Worm (Caenorhabditis elegans) whole organism, young adult: Measurements from ENCODE around the gene rbm-7.

Source experiments
- C17E4.6 ChIP-seq: fragments of 200-800 bp; sonication (Bioruptor generic); IDR thresholded peaks from 2 replicates; pipeline ENCODE4 v1.3.6; 2022; ENCODE audit warnings: missing genetic modification reagents, missing genetic modification characterization, missing compliant biosample characterization
- D2030.7 ChIP-seq: fragments of 200-800 bp; sonication (Bioruptor generic); IDR thresholded peaks from 2 replicates; pipeline ENCODE4 v1.3.6; 2022; ENCODE audit warnings: missing genetic modification reagents, missing genetic modification characterization, missing compliant biosample characterization
- F33H1.4 ChIP-seq: fragments of 200-800 bp; sonication (Bioruptor generic); IDR thresholded peaks from 2 replicates; pipeline ENCODE4 v1.3.6; 2022; ENCODE audit warnings: missing genetic modification reagents, missing genetic modification characterization, missing compliant biosample characterization
- F37B4.10 ChIP-seq: fragments of 200-800 bp; sonication (Bioruptor generic); IDR thresholded peaks from 2 replicates; pipeline ENCODE4 v1.3.6; 2022; ENCODE audit warnings: missing genetic modification characterization, missing compliant biosample characterization
- F57C9.4 ChIP-seq: sonication (generic microtip); optimal IDR thresholded peaks from 2 replicates; lab custom pipeline; 2017; ENCODE audit warnings: mild to moderate bottlenecking, missing genetic modification characterization, missing compliant biosample characterization
- T26A5.8 ChIP-seq: sonication (generic microtip); optimal IDR thresholded peaks from 2 replicates; lab custom pipeline; 2016; ENCODE audit warnings: missing genetic modification characterization, missing compliant biosample characterization
- attf-5 ChIP-seq: fragments of 200-800 bp; sonication (Bioruptor generic); optimal IDR thresholded peaks from 2 replicates; lab custom pipeline; 2018; ENCODE audit warnings: mild to moderate bottlenecking, missing genetic modification characterization, missing compliant biosample characterization
- cebp-2 ChIP-seq: fragments of 200-800 bp; sonication (Bioruptor generic); IDR thresholded peaks from 2 replicates; pipeline ENCODE4 v1.3.6; 2022; ENCODE audit warnings: missing genetic modification characterization, missing compliant biosample characterization
- ceh-79 ChIP-seq: sonication (generic microtip); optimal IDR thresholded peaks from 2 replicates; lab custom pipeline; 2017; ENCODE audit warnings: mild to moderate bottlenecking, missing genetic modification characterization, missing compliant biosample characterization
- ceh-91 ChIP-seq: fragments of 200-800 bp; sonication (Bioruptor generic); IDR thresholded peaks from 2 replicates; pipeline ENCODE4 v1.3.6; 2022; ENCODE audit warnings: missing genetic modification reagents, missing genetic modification characterization, missing compliant biosample characterization
- die-1 ChIP-seq: sonication (generic microtip); optimal IDR thresholded peaks from 2 replicates; lab custom pipeline; 2016; ENCODE audit warnings: missing genotype, mild to moderate bottlenecking, missing genetic modification characterization, missing compliant biosample characterization
- dpl-1 ChIP-seq: fragments of 150-350 bp; optimal IDR thresholded peaks from 2 replicates; lab custom pipeline; 2014; ENCODE audit warnings: missing biosample characterization, missing genetic modification reagents, missing genetic modification characterization
- egl-44 ChIP-seq: fragments of 200-800 bp; sonication (Bioruptor generic); IDR thresholded peaks from 2 replicates; pipeline ENCODE4 v1.3.6; 2022; ENCODE audit warnings: missing genetic modification reagents, missing genetic modification characterization, missing compliant biosample characterization
- egrh-3 ChIP-seq: fragments of 200-800 bp; sonication (Bioruptor generic); IDR thresholded peaks from 2 replicates; pipeline ENCODE4 v1.3.6; 2022; ENCODE audit warnings: missing genetic modification reagents, missing genetic modification characterization, missing compliant biosample characterization
- hlh-12 ChIP-seq: sonication (generic microtip); optimal IDR thresholded peaks from 2 replicates; lab custom pipeline; 2016; ENCODE audit warnings: missing genetic modification characterization, missing compliant biosample characterization
- hmg-20 ChIP-seq: fragments of 200-800 bp; sonication (Bioruptor generic); IDR thresholded peaks from 2 replicates; pipeline ENCODE4 v1.3.6; 2022; ENCODE audit warnings: missing genetic modification reagents, missing genetic modification characterization, missing compliant biosample characterization
- hsf-1 ChIP-seq: fragments of 200-800 bp; sonication (Bioruptor generic); IDR thresholded peaks from 2 replicates; pipeline ENCODE4 v1.3.6; 2022; ENCODE audit warnings: missing genetic modification reagents, missing genetic modification characterization, missing compliant biosample characterization
- lag-1 ChIP-seq: fragments of 200-800 bp; sonication (Bioruptor generic); IDR thresholded peaks from 2 replicates; pipeline ENCODE4 v1.3.6; 2022; ENCODE audit warnings: missing genetic modification reagents, missing genetic modification characterization, missing compliant biosample characterization
- lin-26 ChIP-seq: fragments of 200-800 bp; sonication (Bioruptor generic); IDR thresholded peaks from 2 replicates; pipeline ENCODE4 v1.3.6; 2022; ENCODE audit warnings: missing genetic modification reagents, missing genetic modification characterization, missing compliant biosample characterization
- lin-35 ChIP-seq, 3 experiments: fragments of 150-350 bp in 2 of 3; sonication (generic microtip) in 1 of 3; optimal IDR thresholded peaks; 2 replicates each; lab custom pipeline; 2014 to 2018; ENCODE audit warnings: missing biosample characterization in 3 of 3, missing genetic modification characterization in 3 of 3, missing genetic modification reagents in 3 of 3
- lin-40 ChIP-seq: sonication (generic microtip); optimal IDR thresholded peaks from 2 replicates; lab custom pipeline; 2016; ENCODE audit warnings: missing genetic modification characterization, mild to moderate bottlenecking, missing compliant biosample characterization, missing genotype, missing genetic modification reagents
- lin-54 ChIP-seq: fragments of 200-800 bp; sonication (Bioruptor generic); optimal IDR thresholded peaks from 2 replicates; lab custom pipeline; 2018; ENCODE audit warnings: mild to moderate bottlenecking, missing genetic modification characterization, missing compliant biosample characterization
- lsl-1 ChIP-seq: fragments of 200-800 bp; sonication (Bioruptor generic); optimal IDR thresholded peaks from 2 replicates; lab custom pipeline; 2018; ENCODE audit warnings: mild to moderate bottlenecking, missing genetic modification characterization, moderate library complexity, missing compliant biosample characterization
- lsy-27 ChIP-seq: sonication (generic microtip); optimal IDR thresholded peaks from 2 replicates; lab custom pipeline; 2017; ENCODE audit warnings: missing genetic modification characterization, mild to moderate bottlenecking, missing compliant biosample characterization, antibody characterized with exemption, missing genotype, borderline replicate concordance; ENCODE audit not compliant: insufficient read depth
- madf-6 ChIP-seq: fragments of 200-800 bp; sonication (Bioruptor generic); IDR thresholded peaks from 2 replicates; pipeline ENCODE4 v1.3.6; 2022; ENCODE audit warnings: missing genetic modification reagents, missing genetic modification characterization, missing compliant biosample characterization
- mes-4 ChIP-seq: sonication (generic microtip); optimal IDR thresholded peaks from 2 replicates; lab custom pipeline; 2016; ENCODE audit warnings: missing genotype, missing genetic modification characterization, missing compliant biosample characterization
- pha-4 ChIP-seq: fragments of 150-350 bp; sonication (generic microtip); optimal IDR thresholded peaks from 2 replicates; lab custom pipeline; 2014; ENCODE audit warnings: missing biosample characterization, missing genetic modification reagents, missing genetic modification characterization
- sea-2 ChIP-seq: fragments of 200-800 bp; sonication (Bioruptor generic); IDR thresholded peaks from 2 replicates; pipeline ENCODE4 v1.3.6; 2022; ENCODE audit warnings: missing genetic modification characterization, missing compliant biosample characterization
- snpc-3.4 ChIP-seq: sonication (generic microtip); optimal IDR thresholded peaks from 2 replicates; lab custom pipeline; 2017; ENCODE audit warnings: missing genetic modification characterization, mild to moderate bottlenecking, missing compliant biosample characterization, antibody characterized with exemption, moderate library complexity, missing genotype, missing genetic modification reagents
- snpc-4 ChIP-seq, 5 experiments: fragments of 150-350 bp in 1 of 5; sonication (generic microtip) in 4 of 5; optimal IDR thresholded peaks; 2 replicates each; lab custom pipeline; 2014 to 2018; ENCODE audit warnings: missing genetic modification characterization in 5 of 5, missing biosample characterization in 3 of 5, antibody characterized with exemption in 2 of 5, mild to moderate bottlenecking in 2 of 5, missing compliant biosample characterization in 2 of 5, missing genotype in 2 of 5, moderate library complexity in 2 of 5, missing genetic modification reagents in 1 of 5
- somi-1 ChIP-seq: fragments of 200-800 bp; sonication (Bioruptor generic); optimal IDR thresholded peaks from 2 replicates; lab custom pipeline; 2018; ENCODE audit warnings: mild to moderate bottlenecking, missing genetic modification characterization, missing compliant biosample characterization
- sptf-2 ChIP-seq: fragments of 200-800 bp; sonication (Bioruptor generic); optimal IDR thresholded peaks from 2 replicates; lab custom pipeline; 2018; ENCODE audit warnings: mild to moderate bottlenecking, missing genetic modification characterization, missing compliant biosample characterization
- unc-62 ChIP-seq: fragments of 150-350 bp; optimal IDR thresholded peaks from 2 replicates; lab custom pipeline; 2014; ENCODE audit warnings: missing biosample characterization, missing genetic modification reagents, missing genetic modification characterization
- zfh-2 ChIP-seq: fragments of 200-800 bp; sonication (Bioruptor generic); conservative IDR thresholded peaks from 2 replicates; pipeline ENCODE4 v1.3.6; 2022; ENCODE audit warnings: missing genetic modification reagents, missing genetic modification characterization, missing compliant biosample characterization
- ztf-18 ChIP-seq: sonication (generic microtip); optimal IDR thresholded peaks from 2 replicates; lab custom pipeline; 2016; ENCODE audit warnings: missing genotype, mild to moderate bottlenecking, missing genetic modification characterization, missing compliant biosample characterization
- ztf-22 ChIP-seq: fragments of 200-800 bp; sonication (Bioruptor generic); optimal IDR thresholded peaks from 2 replicates; lab custom pipeline; 2018; ENCODE audit warnings: mild to moderate bottlenecking, missing genetic modification characterization, moderate library complexity, missing compliant biosample characterization
- ztf-3 ChIP-seq: fragments of 200-800 bp; sonication (Bioruptor generic); optimal IDR thresholded peaks from 2 replicates; lab custom pipeline; 2018; ENCODE audit warnings: mild to moderate bottlenecking, missing genetic modification characterization, missing compliant biosample characterization

rbm-7 gene

ce11 chrIII:12918575-12918974 lies 13.1 kb downstream of the rbm-7 start, which contains the start of gene Y37D8A.16:
Gene Y37D8A.16, minus strand, starts transcription at chrIII:12918675.
- no peak for TF ChIP-seq dpl-1 (GFP tag; lab: Kevin White, UChicago)
- TF ChIP-seq snpc-3.4: no peak
- TF ChIP-seq lin-35 (GFP tag; optimal IDR thresholded peaks at IDR 0.05; lab: Kevin White, UChicago): no peak
- TF ChIP-seq hsf-1 (GFP tag; lab: Robert Waterston, UW): no peak
- no peak for TF ChIP-seq ztf-3 (GFP tag; lab: Kevin White, UChicago)
- no peak for TF ChIP-seq lin-40 (tag; lab: Kevin White, UChicago)
- no peak for TF ChIP-seq mes-4 (tag; lab: Kevin White, UChicago)
- TF ChIP-seq ceh-79: no peak
- TF ChIP-seq T26A5.8 (tag; lab: Kevin White, UChicago): no peak
- no peak for TF ChIP-seq pha-4 (tag; lab: Kevin White, UChicago)
- no peak for TF ChIP-seq ztf-18 (tag; lab: Kevin White, UChicago)
- no peak for TF ChIP-seq ztf-22
- no peak for TF ChIP-seq somi-1 (GFP tag; lab: Kevin White, UChicago)
- TF ChIP-seq F57C9.4 (tag; lab: Kevin White, UChicago): no peak
- TF ChIP-seq cebp-2 (GFP tag; lab: Robert Waterston, UW): no peak
- TF ChIP-seq lsy-27 (tag; lab: Kevin White, UChicago): no peak
- no peak for TF ChIP-seq hlh-12

- no peak for TF ChIP-seq sptf-2 (GFP tag; lab: Kevin White, UChicago)
- TF ChIP-seq F37B4.10 (GFP tag; lab: Robert Waterston, UW): no peak
- TF ChIP-seq cebp-2 (GFP tag; lab: Robert Waterston, UW): no peak
- TF ChIP-seq ztf-18 (tag; lab: Kevin White, UChicago): no peak
- TF ChIP-seq attf-5: no peak
These were observed 13.8 kb downstream of the rbm-7 start for ce11 chrIII:12917852-12918251.

- TF ChIP-seq ztf-18 (tag; lab: Kevin White, UChicago) (no peak), lin-35 (GFP tag; optimal IDR thresholded peaks at IDR 0.05; lab: Kevin White, UChicago) (no peak)
- TF ChIP-seq, all 124 proteins: peak for 0
These were observed 15.2 kb downstream of the rbm-7 start for ce11 chrIII:12916459-12916858.

- no peak for TF ChIP-seq lin-54 (GFP tag; lab: Kevin White, UChicago)
- peak; percentile 85 for TF ChIP-seq zfh-2
- TF ChIP-seq egrh-3 (GFP tag; lab: Robert Waterston, UW): peak; percentile 77; the same call in 1 of the 2 replicates
- TF ChIP-seq attf-5: no peak
- TF ChIP-seq lin-26 (GFP tag; lab: Robert Waterston, UW): no peak
These were observed 21.3 kb downstream of the rbm-7 start, which contains the start of gene flp-14 for ce11 chrIII:12910365-12910764. Gene flp-14, plus strand, starts transcription at chrIII:12910510.

- TF ChIP-seq lsy-27 (tag; lab: Kevin White, UChicago) (no peak), unc-62 (GFP tag; lab: Kevin White, UChicago) (no peak), egl-44 (GFP tag; lab: Robert Waterston, UW) (no peak), egrh-3 (GFP tag; lab: Robert Waterston, UW) (no peak), lag-1 (GFP tag; lab: Robert Waterston, UW) (no peak), die-1 (tag; lab: Kevin White, UChicago) (no peak), F33H1.4 (GFP tag; lab: Robert Waterston, UW) (peak; percentile 53; the same call in 1 of the 2 replicates), snpc-4 (GFP tag; optimal IDR thresholded peaks at IDR 0.05; lab: Kevin White, UChicago) (no peak), snpc-4 (tag; optimal IDR thresholded peaks at IDR 0.05; lab: Kevin White, UChicago) (no peak), D2030.7 (GFP tag; lab: Robert Waterston, UW) (no peak), C17E4.6 (GFP tag; lab: Robert Waterston, UW) (no peak), madf-6 (peak; percentile 39), hmg-20 (GFP tag; lab: Robert Waterston, UW) (no peak), lsl-1 (GFP tag; lab: Kevin White, UChicago) (peak; percentile 73), sea-2 (GFP tag; lab: Robert Waterston, UW) (no peak), ceh-91 (GFP tag; lab: Robert Waterston, UW) (0 out of 2 replicates have a peak, but pooled peaks have one; percentile 15)
These were observed 24.4 kb downstream of the rbm-7 start for ce11 chrIII:12907218-12907617.
